Fruit fly (Drosophila melanogaster) whole organism, prepupa: ENCODE results near the gene Bx42.
A peak's percentile ranks its signal among the peaks of the same experiment; 100 is the strongest.

Experiments
- Blimp-1 ChIP-seq: fragments of 200-800 bp; sonication (Bioruptor generic); optimal IDR thresholded peaks from 3 replicates; lab custom pipeline; 2017; ENCODE audit warnings: missing biosample characterization, missing genetic modification characterization, mild to moderate bottlenecking, moderate library complexity, missing genetic modification reagents
- CG10669 ChIP-seq: fragments of 200-800 bp; sonication (Bioruptor generic); optimal IDR thresholded peaks from 3 replicates; lab custom pipeline; 2018; ENCODE audit warnings: missing biosample characterization, mild to moderate bottlenecking, missing genetic modification characterization, moderate library complexity
- CG11294 ChIP-seq: fragments of 200-800 bp; sonication (Bioruptor generic); IDR thresholded peaks from 2 replicates; pipeline ENCODE4 v1.3.6; 2022; ENCODE audit warnings: missing biosample characterization, missing genetic modification characterization
- CG11762 ChIP-seq: fragments of 200-800 bp; sonication (Bioruptor generic); optimal IDR thresholded peaks from 3 replicates; lab custom pipeline; 2016; ENCODE audit warnings: missing biosample characterization, missing genetic modification characterization; ENCODE audit not compliant: insufficient read depth
- CG11902 ChIP-seq: fragments of 200-800 bp; sonication (Bioruptor generic); optimal IDR thresholded peaks from 3 replicates; lab custom pipeline; 2016; ENCODE audit warnings: missing biosample characterization, missing genetic modification characterization
- CG3032 ChIP-seq: fragments of 200-800 bp; optimal IDR thresholded peaks from 2 replicates; lab custom pipeline; 2019; ENCODE audit warnings: missing biosample characterization, mild to moderate bottlenecking, missing genetic modification characterization, moderate library complexity
- CG31627 ChIP-seq: fragments of 200-800 bp; sonication (Bioruptor generic); optimal IDR thresholded peaks from 3 replicates; lab custom pipeline; 2016; ENCODE audit warnings: missing biosample characterization, missing genetic modification characterization
- CG32006 ChIP-seq: fragments of 200-800 bp; sonication (Bioruptor generic); optimal IDR thresholded peaks from 3 replicates; lab custom pipeline; 2017; ENCODE audit warnings: missing biosample characterization, mild to moderate bottlenecking, missing genetic modification characterization
- CG34406 ChIP-seq: fragments of 200-800 bp; sonication (Bioruptor generic); optimal IDR thresholded peaks from 3 replicates; lab custom pipeline; 2016; ENCODE audit warnings: missing biosample characterization, missing genetic modification characterization
- CG3919 ChIP-seq: fragments of 200-800 bp; sonication (Bioruptor generic); optimal IDR thresholded peaks from 3 replicates; lab custom pipeline; 2016; ENCODE audit warnings: missing biosample characterization, missing genetic modification characterization
- CG4318 ChIP-seq: fragments of 200-800 bp; sonication (Bioruptor generic); optimal IDR thresholded peaks from 3 replicates; lab custom pipeline; 2017; ENCODE audit warnings: missing biosample characterization, mild to moderate bottlenecking, missing genetic modification characterization
- CG6276 ChIP-seq: fragments of 200-800 bp; sonication (Bioruptor generic); optimal IDR thresholded peaks from 2 replicates; lab custom pipeline; 2017; ENCODE audit warnings: missing biosample characterization, mild to moderate bottlenecking, missing genetic modification characterization
- CG6808 ChIP-seq: fragments of 200-800 bp; sonication (Bioruptor generic); optimal IDR thresholded peaks from 3 replicates; lab custom pipeline; 2017; ENCODE audit warnings: missing biosample characterization, missing genetic modification characterization, mild to moderate bottlenecking, moderate library complexity, missing genetic modification reagents
- CG6854 ChIP-seq: fragments of 200-800 bp; sonication (Bioruptor generic); optimal IDR thresholded peaks from 2 replicates; lab custom pipeline; 2017; ENCODE audit warnings: missing biosample characterization, mild to moderate bottlenecking, missing genetic modification characterization
- CG8119 ChIP-seq: fragments of 200-800 bp; sonication (Bioruptor generic); IDR thresholded peaks from 3 replicates; pipeline ENCODE4 v1.3.6; 2022; ENCODE audit warnings: missing biosample characterization, missing genetic modification characterization
- CG8319 ChIP-seq: fragments of 200-800 bp; sonication (Bioruptor generic); optimal IDR thresholded peaks from 3 replicates; lab custom pipeline; 2016; ENCODE audit warnings: missing biosample characterization, missing genetic modification characterization
- CG8632 ChIP-seq: fragments of 200-800 bp; sonication (Bioruptor generic); optimal IDR thresholded peaks from 3 replicates; lab custom pipeline; 2016; ENCODE audit warnings: missing biosample characterization, missing genetic modification characterization
- Eip75B ChIP-seq: fragments of 200-800 bp; sonication (Bioruptor generic); optimal IDR thresholded peaks from 3 replicates; lab custom pipeline; 2016; ENCODE audit warnings: missing biosample characterization, missing genetic modification characterization
- Eip78C ChIP-seq: fragments of 200-800 bp; sonication (Bioruptor generic); peaks from one replicate; lab custom pipeline; 2016; ENCODE audit warnings: missing biosample characterization, missing genetic modification characterization
- Ets21C ChIP-seq: fragments of 200-800 bp; sonication (Bioruptor generic); optimal IDR thresholded peaks from 3 replicates; lab custom pipeline; 2016; ENCODE audit warnings: missing biosample characterization, missing genetic modification characterization
- Ets96B ChIP-seq: fragments of 200-800 bp; optimal IDR thresholded peaks from 2 replicates; lab custom pipeline; 2019; ENCODE audit warnings: missing biosample characterization, mild to moderate bottlenecking, missing genetic modification characterization, moderate library complexity
- Gug ChIP-seq: fragments of 200-800 bp; sonication (Bioruptor generic); IDR thresholded peaks from 2 replicates; pipeline ENCODE4 v1.3.6; 2022; ENCODE audit warnings: missing biosample characterization, missing genetic modification characterization
- Hr38 ChIP-seq: sonication (Bioruptor generic); optimal IDR thresholded peaks from 2 replicates; lab custom pipeline; 2016; ENCODE audit warnings: missing biosample characterization, missing genetic modification characterization
- Hr39 ChIP-seq: fragments of 200-800 bp; sonication (Bioruptor generic); optimal IDR thresholded peaks from 2 replicates; lab custom pipeline; 2016; ENCODE audit warnings: missing biosample characterization, missing genetic modification characterization
- Hr4 ChIP-seq: fragments of 200-800 bp; sonication (Bioruptor generic); optimal IDR thresholded peaks from 3 replicates; lab custom pipeline; 2016; ENCODE audit warnings: missing biosample characterization, missing genetic modification characterization
- Met ChIP-seq: fragments of 200-800 bp; sonication (Bioruptor generic); optimal IDR thresholded peaks from 3 replicates; lab custom pipeline; 2016; ENCODE audit warnings: missing biosample characterization, missing genetic modification characterization
- Sox14 ChIP-seq: fragments of 200-800 bp; sonication (Bioruptor generic); optimal IDR thresholded peaks from 3 replicates; lab custom pipeline; 2016; ENCODE audit warnings: missing biosample characterization, missing genetic modification characterization
- Sox15 ChIP-seq: fragments of 200-800 bp; sonication (Bioruptor generic); optimal IDR thresholded peaks from 3 replicates; lab custom pipeline; 2016; ENCODE audit warnings: missing biosample characterization, missing genetic modification characterization
- achi ChIP-seq: fragments of 200-800 bp; sonication (Bioruptor generic); optimal IDR thresholded peaks from 3 replicates; lab custom pipeline; 2016; ENCODE audit warnings: missing biosample characterization, missing genetic modification characterization
- cyc ChIP-seq: fragments of 200-800 bp; sonication (Bioruptor generic); optimal IDR thresholded peaks from 3 replicates; lab custom pipeline; 2016; ENCODE audit warnings: missing biosample characterization, missing genetic modification characterization
- dsx ChIP-seq: fragments of 200-800 bp; optimal IDR thresholded peaks from 3 replicates; lab custom pipeline; 2019; ENCODE audit warnings: missing biosample characterization, mild to moderate bottlenecking, missing genetic modification characterization, moderate library complexity; ENCODE audit not compliant: poor library complexity, severe bottlenecking
- eg ChIP-seq: fragments of 200-800 bp; sonication (Bioruptor generic); IDR thresholded peaks from 3 replicates; pipeline ENCODE4 v1.3.6; 2022; ENCODE audit warnings: missing biosample characterization, missing genetic modification characterization
- esn ChIP-seq: fragments of 200-800 bp; sonication (Bioruptor generic); optimal IDR thresholded peaks from 2 replicates; lab custom pipeline; 2016; ENCODE audit warnings: missing biosample characterization, mild to moderate bottlenecking, missing genetic modification characterization, moderate library complexity
- fd59A ChIP-seq: fragments of 200-800 bp; sonication (Bioruptor generic); optimal IDR thresholded peaks from 2 replicates; lab custom pipeline; 2017; ENCODE audit warnings: missing biosample characterization, mild to moderate bottlenecking, missing genetic modification characterization, missing genetic modification reagents
- fd85E ChIP-seq: fragments of 200-800 bp; sonication (Bioruptor generic); optimal IDR thresholded peaks from 3 replicates; lab custom pipeline; 2016; ENCODE audit warnings: missing biosample characterization, missing genetic modification characterization
- fkh ChIP-seq: fragments of 200-800 bp; sonication (Bioruptor generic); optimal IDR thresholded peaks from 3 replicates; lab custom pipeline; 2017; ENCODE audit warnings: missing biosample characterization, mild to moderate bottlenecking, missing genetic modification characterization, moderate library complexity
- lz ChIP-seq: fragments of 200-800 bp; sonication (Bioruptor generic); optimal IDR thresholded peaks from 3 replicates; lab custom pipeline; 2016; ENCODE audit warnings: missing biosample characterization, missing genetic modification characterization
- net ChIP-seq: fragments of 200-800 bp; sonication (Bioruptor generic); optimal IDR thresholded peaks from 3 replicates; lab custom pipeline; 2016; ENCODE audit warnings: missing biosample characterization, missing genetic modification characterization
- salr ChIP-seq, 2 experiments: fragments of 200-800 bp; sonication (Bioruptor generic); optimal IDR thresholded peaks; 3 replicates each; lab custom pipeline; 2016 to 2018; ENCODE audit warnings: missing biosample characterization in 2 of 2, missing genetic modification characterization in 2 of 2, mild to moderate bottlenecking in 1 of 2
- topi ChIP-seq: fragments of 200-800 bp; sonication (Bioruptor generic); optimal IDR thresholded peaks from 3 replicates; lab custom pipeline; 2016; ENCODE audit warnings: missing biosample characterization, missing genetic modification characterization
- vri ChIP-seq: fragments of 200-800 bp; sonication (Bioruptor generic); optimal IDR thresholded peaks from 3 replicates; lab custom pipeline; 2016; ENCODE audit warnings: missing biosample characterization, mild to moderate bottlenecking, missing genetic modification characterization

Gene Bx42

DNA sequence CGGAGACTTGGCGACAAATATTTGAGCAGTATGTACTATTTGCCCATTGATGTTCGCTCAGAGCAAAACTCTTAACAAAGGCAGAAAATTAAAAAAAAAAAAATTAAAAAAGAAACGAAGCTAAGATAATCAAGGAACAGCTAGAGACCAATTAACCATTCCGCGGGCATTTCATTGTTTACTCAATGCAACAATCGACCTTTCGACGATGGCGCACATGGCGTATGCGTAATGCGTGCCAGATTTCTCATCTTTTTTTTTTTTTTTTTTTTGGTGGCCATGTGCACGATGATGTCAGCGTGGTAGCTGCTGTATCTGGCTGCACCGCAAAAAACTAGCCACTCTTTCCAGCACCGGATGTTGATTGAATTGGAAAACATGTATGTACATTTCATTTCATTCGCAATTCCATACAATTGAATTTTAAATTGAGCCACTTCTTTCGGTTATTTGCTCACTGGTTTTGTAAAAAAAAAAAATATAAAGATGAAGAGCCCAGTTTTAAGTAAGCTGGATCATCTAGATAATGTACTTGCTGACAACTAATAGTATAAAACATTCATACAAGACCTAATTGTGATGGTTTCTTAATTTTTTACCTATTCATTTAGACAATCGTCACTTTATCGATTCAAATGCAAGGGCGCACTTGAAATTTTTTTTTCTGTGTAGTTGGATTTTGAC lies 30.6 kb downstream of the Bx42 start (continued):
- TF ChIP-seq CG10669 (GFP tag; lab: Kevin White, UChicago) (peak; percentile 40), Eip75B (GFP tag; lab: Kevin White, UChicago) (peak; percentile 71), CG8319 (peak; percentile 60), CG3032 (tag; lab: Kevin White, UChicago) (peak; percentile 42), Gug (GFP tag; lab: Robert Waterston, UW) (no peak; the same call in 1 of the 2 replicates), CG8632 (peak; percentile 61), vri (peak; percentile 32), fkh (no peak), CG3919 (GFP tag; lab: Kevin White, UChicago) (peak; percentile 75), CG4318 (peak; percentile 50), CG34406 (peak; percentile 66), CG6276 (GFP tag; lab: Kevin White, UChicago) (peak; percentile 58), eg (GFP tag; lab: Robert Waterston, UW) (peak; percentile 59; the same call in 2 of the 3 replicates), lz (GFP tag; lab: Kevin White, UChicago) (peak; percentile 70), Sox15 (GFP tag; lab: Kevin White, UChicago) (peak; percentile 61), Hr38 (GFP tag; lab: Kevin White, UChicago) (no peak), net (peak; percentile 78), CG32006 (GFP tag; lab: Kevin White, UChicago) (peak; percentile 74), Sox14 (GFP tag; lab: Kevin White, UChicago) (peak; percentile 64), fd59A (GFP tag; lab: Kevin White, UChicago) (peak; percentile 34), topi (GFP tag; lab: Kevin White, UChicago) (peak; percentile 70), Met (GFP tag; lab: Kevin White, UChicago) (peak; percentile 71), Eip78C (peak; percentile 92), Hr4 (GFP tag; lab: Kevin White, UChicago) (peak; percentile 66), CG8119 (GFP tag; lab: Robert Waterston, UW) (peak; percentile 62; the same call in 2 of the 3 replicates), CG31627 (GFP tag; lab: Kevin White, UChicago) (peak; percentile 61), salr (GFP tag; optimal IDR thresholded peaks at IDR 0.05; lab: Kevin White, UChicago) (peak in 1 of 2 experiments; percentile 76), Hr39 (GFP tag; lab: Kevin White, UChicago) (peak; percentile 66), CG11902 (GFP tag; lab: Kevin White, UChicago) (peak; percentile 53), CG11762 (GFP tag; lab: Kevin White, UChicago) (peak; percentile 68)

DNA sequence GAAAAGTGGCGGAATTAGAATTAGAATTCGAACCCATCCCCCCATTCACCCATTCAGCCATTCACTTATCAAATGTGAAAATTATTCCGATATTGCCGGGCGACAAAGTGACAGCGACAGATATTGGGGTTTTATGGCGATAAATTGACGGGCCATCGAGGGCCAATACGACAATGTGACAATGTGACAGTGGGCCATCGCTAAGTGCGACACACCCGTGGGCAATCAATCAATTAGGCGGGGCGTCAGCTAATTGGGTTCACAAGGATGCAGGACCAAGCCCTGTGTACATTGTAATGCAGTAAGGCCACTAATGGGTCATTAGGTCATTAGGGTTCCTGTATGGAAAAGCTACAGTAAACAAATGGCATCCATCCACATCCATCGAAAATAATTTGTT lies 32.4 kb downstream of the Bx42 start:
- no peak for TF ChIP-seq CG6854 (GFP tag; lab: Kevin White, UChicago)
- no peak for TF ChIP-seq CG8632
- no peak for TF ChIP-seq esn (GFP tag; lab: Kevin White, UChicago)
- no peak for TF ChIP-seq cyc
- no peak for TF ChIP-seq Blimp-1 (GFP tag; lab: Kevin White, UChicago)
- no peak for TF ChIP-seq eg (GFP tag; lab: Robert Waterston, UW)
- TF ChIP-seq dsx (GFP tag; lab: Kevin White, UChicago): no peak
- TF ChIP-seq CG11294 (GFP tag; lab: Robert Waterston, UW): no peak
- TF ChIP-seq net: no peak
- TF ChIP-seq vri: no peak
- TF ChIP-seq Ets21C: no peak
- TF ChIP-seq CG6808 (GFP tag; lab: Kevin White, UChicago): no peak
- TF ChIP-seq CG6276 (GFP tag; lab: Kevin White, UChicago): no peak
- TF ChIP-seq achi (GFP tag; lab: Kevin White, UChicago): no peak
- no peak for TF ChIP-seq fkh
- TF ChIP-seq fd85E: no peak
- no peak for TF ChIP-seq Ets96B (tag; lab: Kevin White, UChicago)
- TF ChIP-seq topi (GFP tag; lab: Kevin White, UChicago): no peak
- TF ChIP-seq lz (GFP tag; lab: Kevin White, UChicago): no peak
